Worm (Caenorhabditis elegans): ENCODE results near the gene lev-9.

- TF ChIP-seq fkh-8 (tag; optimal IDR thresholded peaks at IDR 0.05) (peak; percentile 61), elt-3 (tag; optimal IDR thresholded peaks at IDR 0.05) (no peak), nhr-237 (tag; optimal IDR thresholded peaks at IDR 0.05) (no peak), lin-15B (tag; optimal IDR thresholded peaks at IDR 0.05) (no peak), dpl-1 (GFP tag; optimal IDR thresholded peaks at IDR 0.05) (no peak), unc-130 (tag; optimal IDR thresholded peaks at IDR 0.05) (no peak), nhr-71 (tag; optimal IDR thresholded peaks at IDR 0.05) (peak; percentile 11), aly-2 (tag; optimal IDR thresholded peaks at IDR 0.05) (no peak), mdl-1 (tag; optimal IDR thresholded peaks at IDR 0.05) (no peak), ceh-63 (GFP tag; optimal IDR thresholded peaks at IDR 0.05) (no peak), egl-13 (tag; optimal IDR thresholded peaks at IDR 0.05) (no peak), ztf-4 (tag; optimal IDR thresholded peaks at IDR 0.05) (no peak)
Measured at ce11 chrX:6247013-6247412, 44.5 kb downstream of the lev-9 start.

Data from whole organism, L1 larva.